Worm (Caenorhabditis elegans): ENCODE data around the gene ZK616.3.

DNA sequence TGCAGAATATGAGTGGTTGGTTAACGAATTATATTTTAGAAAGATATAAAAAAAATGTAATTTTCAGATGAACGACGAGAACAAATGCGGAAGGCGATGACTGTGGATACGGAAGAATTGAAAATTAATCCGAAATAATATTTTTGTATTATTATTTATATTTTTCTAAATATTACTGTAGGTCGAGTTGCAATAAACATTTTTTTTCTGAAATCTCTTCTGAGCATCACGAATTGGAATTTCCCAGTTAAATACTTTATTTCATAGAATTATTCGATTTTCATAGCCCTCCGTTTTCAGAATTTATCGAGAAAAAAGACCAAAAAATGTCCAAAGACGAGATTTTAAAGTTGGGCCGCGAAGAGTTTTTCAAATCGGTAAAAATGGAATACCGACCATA is 670 bp downstream of the ZK616.3 start, which contains the start of gene ZK616.2:
- TF ChIP-seq rpc-1 (optimal IDR thresholded peaks at IDR 0.05) = no peak
- no peak for TF ChIP-seq rpc-1 (tag; optimal IDR thresholded peaks at IDR 0.05)
- TF ChIP-seq mxl-1 (tag; optimal IDR thresholded peaks at IDR 0.05) = no peak
- TF ChIP-seq him-1 (tag; optimal IDR thresholded peaks at IDR 0.05) = no peak
- TF ChIP-seq ama-1 (optimal IDR thresholded peaks at IDR 0.05) = no peak
- TF ChIP-seq ama-1 (GFP tag; optimal IDR thresholded peaks at IDR 0.05) = no peak
- no peak for TF ChIP-seq ets-4 (GFP tag; optimal IDR thresholded peaks at IDR 0.05)
- TF ChIP-seq hmg-1.2 (GFP tag; IDR thresholded peaks at IDR 0.05) = no peak
- TF ChIP-seq die-1 (tag; optimal IDR thresholded peaks at IDR 0.05) = no peak
- TF ChIP-seq unc-62 (GFP tag; optimal IDR thresholded peaks at IDR 0.05) = no peak
- no peak for TF ChIP-seq cebp-1 (GFP tag; IDR thresholded peaks at IDR 0.05)
- TF ChIP-seq cebp-1 (tag; optimal IDR thresholded peaks at IDR 0.05) = no peak
- no peak for TF ChIP-seq ztf-25 (GFP tag; IDR thresholded peaks at IDR 0.05)
- no peak for TF ChIP-seq hsf-1 (GFP tag; IDR thresholded peaks at IDR 0.05)
- no peak for TF ChIP-seq F10E7.11 (tag; optimal IDR thresholded peaks at IDR 0.05)

Measured in whole organism, young adult.